Fruit fly (Drosophila melanogaster) whole organism, adult: ENCODE results near the gene Glos.

Experiments used
- CG11617 ChIP-seq: fragments of 200-800 bp; sonication (Bioruptor generic); optimal IDR thresholded peaks from 2 replicates; lab custom pipeline; 2017; ENCODE audit warnings: mild to moderate bottlenecking, missing biosample characterization, missing genetic modification reagents, missing genetic modification characterization
- CG14711 ChIP-seq: fragments of 200-800 bp; sonication (Bioruptor generic); optimal IDR thresholded peaks from 2 replicates; lab custom pipeline; 2018; ENCODE audit warnings: missing biosample characterization, mild to moderate bottlenecking, missing genetic modification characterization, moderate library complexity
- CG5204 ChIP-seq: fragments of 200-800 bp; sonication (Bioruptor generic); optimal IDR thresholded peaks from 2 replicates; lab custom pipeline; 2016; ENCODE audit warnings: missing biosample characterization, missing genetic modification characterization
- CG7045 ChIP-seq: fragments of 200-800 bp; sonication (Bioruptor generic); optimal IDR thresholded peaks from 2 replicates; lab custom pipeline; 2017; ENCODE audit warnings: missing biosample characterization, mild to moderate bottlenecking, missing genetic modification characterization
- CG7101 ChIP-seq: fragments of 200-800 bp; sonication (Bioruptor generic); optimal IDR thresholded peaks from 2 replicates; lab custom pipeline; 2018; ENCODE audit warnings: missing biosample characterization, mild to moderate bottlenecking, missing genetic modification characterization, moderate library complexity
- Crg-1 ChIP-seq: fragments of 200-800 bp; sonication (Bioruptor generic); optimal IDR thresholded peaks from 2 replicates; lab custom pipeline; 2016; ENCODE audit warnings: missing biosample characterization, missing genetic modification characterization
- bab1 ChIP-seq: fragments of 200-800 bp; sonication (Bioruptor generic); optimal IDR thresholded peaks from 3 replicates; lab custom pipeline; 2019; ENCODE audit warnings: missing biosample characterization, mild to moderate bottlenecking, missing genetic modification characterization, moderate library complexity
- cic ChIP-seq: fragments of 200-800 bp; sonication (Bioruptor generic); optimal IDR thresholded peaks from 2 replicates; lab custom pipeline; 2017; ENCODE audit warnings: missing biosample characterization, mild to moderate bottlenecking, missing genetic modification characterization, moderate library complexity
- cnc ChIP-seq, 2 experiments: fragments of >200 bp; optimal IDR thresholded peaks; 2 replicates each; lab custom pipeline; 2017
- kay ChIP-seq: fragments of 200-800 bp; sonication (Bioruptor generic); peaks from one replicate; lab custom pipeline; 2016; ENCODE audit warnings: missing biosample characterization, missing genetic modification characterization, borderline replicate concordance
- ovo ChIP-seq: fragments of 200-800 bp; sonication (Bioruptor generic); optimal IDR thresholded peaks from 2 replicates; lab custom pipeline; 2016; ENCODE audit warnings: missing biosample characterization, missing genetic modification characterization
- pad ChIP-seq: fragments of 200-800 bp; sonication (Bioruptor generic); optimal IDR thresholded peaks from 3 replicates; lab custom pipeline; 2017; ENCODE audit warnings: missing biosample characterization, missing genetic modification characterization, mild to moderate bottlenecking, moderate library complexity, missing genetic modification reagents

- TF ChIP-seq cic (GFP tag; lab: Kevin White, UChicago), result no peak
- no peak for TF ChIP-seq CG11617 (GFP tag; lab: Kevin White, UChicago)
- TF ChIP-seq cnc (optimal IDR thresholded peaks at IDR 0.05; lab: Kevin White, UChicago), result no peak
- no peak for TF ChIP-seq ovo
- no peak for TF ChIP-seq CG14711 (tag; lab: Kevin White, UChicago)
- TF ChIP-seq CG7101 (tag; lab: Kevin White, UChicago), result no peak
- TF ChIP-seq Crg-1 (GFP tag; lab: Kevin White, UChicago), result no peak
- TF ChIP-seq bab1 (GFP tag; lab: Kevin White, UChicago), result no peak
- peak; percentile 77 for TF ChIP-seq kay
- no peak for TF ChIP-seq CG7045
- TF ChIP-seq CG5204 (GFP tag; lab: Kevin White, UChicago), result no peak
- no peak for TF ChIP-seq pad (GFP tag; lab: Kevin White, UChicago)
Measured at dm6 chrX:3936174-3936573, at the start of gene Glos, which contains the start of gene CG2938.
